Worm (Caenorhabditis elegans) whole organism, young adult: ENCODE data around the gene sri-57.
"Not testable (repeated sequence)": the region's sequence is repeated elsewhere in the genome, so short reads cannot be mapped to it uniquely, and the experiment has no call there.

ENCODE experiments used
- ceh-91 ChIP-seq: fragments of 200-800 bp; sonication (Bioruptor generic); IDR thresholded peaks from 2 replicates; pipeline ENCODE4 v1.3.6; 2022; ENCODE audit warnings: missing genetic modification reagents, missing genetic modification characterization, missing compliant biosample characterization
- dox-1 ChIP-seq: fragments of 200-800 bp; sonication (Bioruptor generic); IDR thresholded peaks from 2 replicates; pipeline ENCODE4 v1.3.6; 2022; ENCODE audit warnings: missing genetic modification reagents, missing genetic modification characterization, missing compliant biosample characterization

DNA sequence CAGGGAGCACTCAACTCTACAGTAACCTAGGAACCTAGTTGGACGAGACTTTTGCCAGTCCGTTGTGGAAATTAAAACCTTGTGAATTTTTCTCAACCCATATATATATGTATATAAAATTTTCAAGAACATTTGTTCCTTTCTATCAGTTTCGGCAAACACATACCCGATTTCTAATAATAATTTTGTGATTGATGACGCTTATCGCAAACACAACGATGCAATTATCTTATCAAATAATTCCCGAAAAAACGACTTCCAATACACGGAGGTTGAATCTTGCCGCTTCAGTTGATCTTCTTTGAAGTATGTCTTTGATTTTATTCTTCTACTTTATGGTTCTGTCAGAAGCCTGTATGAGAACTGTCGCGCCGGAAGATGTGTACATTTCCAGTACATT lies 7.1 kb downstream of the sri-57 start, which contains the start of gene F22E5.2:
- not testable (repeated sequence) for TF ChIP-seq ceh-91, dox-1 (GFP tag; lab: Robert Waterston, UW)
